Worm (Caenorhabditis elegans): ENCODE data around the gene T24E12.13.

ce11 chrII:3750685-3751084 is 36.6 kb upstream of the T24E12.13 start, which contains the start of gene fbxb-91:
- no peak for TF ChIP-seq bed-1 (GFP tag; IDR thresholded peaks at IDR 0.05)
- no peak for TF ChIP-seq egl-18 (GFP tag; IDR thresholded peaks at IDR 0.05)
- no peak for TF ChIP-seq nhr-120 (GFP tag; IDR thresholded peaks at IDR 0.05)
- no peak for TF ChIP-seq nhr-90 (tag; optimal IDR thresholded peaks at IDR 0.05)
- no peak for TF ChIP-seq efl-1 (GFP tag; optimal IDR thresholded peaks at IDR 0.05)
- no peak for TF ChIP-seq D2030.7 (GFP tag; IDR thresholded peaks at IDR 0.05)
- no peak for TF ChIP-seq madf-6 (GFP tag; IDR thresholded peaks at IDR 0.05)
- TF ChIP-seq him-1 (tag; optimal IDR thresholded peaks at IDR 0.05): no peak
- no peak for TF ChIP-seq snpc-4 (GFP tag; optimal IDR thresholded peaks at IDR 0.05)
- no peak for TF ChIP-seq snpc-4 (tag; optimal IDR thresholded peaks at IDR 0.05)
- TF ChIP-seq Y53G8AR.9 (GFP tag; conservative IDR thresholded peaks at IDR 0.05): no peak
- no peak for TF ChIP-seq snpc-1.3 (tag; optimal IDR thresholded peaks at IDR 0.05; ENCODE audit: insufficient read depth)

Measured in whole organism, young adult.